Fruit fly (Drosophila melanogaster): ENCODE measurements around the gene scpr-A.

scpr-A gene

DNA sequence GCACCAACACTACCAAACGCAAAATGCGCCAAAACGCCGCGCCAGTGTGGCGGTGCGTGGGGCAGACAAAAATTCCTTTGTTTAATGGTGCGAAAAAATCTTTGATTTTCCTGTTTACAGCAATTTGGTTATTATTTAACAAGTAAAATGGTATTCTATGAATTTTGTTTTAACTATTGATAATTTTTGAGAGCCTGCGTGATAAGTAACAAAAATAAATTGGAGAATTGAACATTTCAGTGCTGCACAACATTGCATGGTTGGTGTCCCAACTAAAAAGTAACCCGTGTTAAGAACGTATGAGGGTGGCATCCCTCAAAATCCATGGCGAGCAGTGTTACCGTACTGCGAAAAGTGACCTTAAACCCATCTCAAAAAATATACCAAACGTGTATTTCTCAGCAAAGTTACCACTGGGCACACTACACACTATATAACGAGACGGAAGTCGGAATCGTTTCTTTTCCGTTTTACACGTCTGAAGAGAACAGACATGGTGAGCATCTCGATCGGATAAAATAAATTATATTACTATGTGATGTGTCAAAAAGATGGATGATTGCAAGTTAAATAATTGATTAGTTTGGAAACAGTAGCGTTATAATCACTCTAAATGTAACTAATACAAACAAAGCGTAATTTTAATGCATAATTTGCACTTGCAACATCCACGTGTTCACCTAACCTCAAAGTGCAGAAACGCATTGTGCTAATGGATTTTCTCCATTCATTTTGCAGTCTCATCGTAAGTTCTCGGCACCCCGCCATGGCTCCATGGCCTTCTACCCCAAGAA lies 19.3 kb upstream of the scpr-A start, which contains the start of the genes CG6693 and RpL3 (continued):
- TF ChIP-seq CG8119 (GFP tag; IDR thresholded peaks at IDR 0.05) (peak; percentile 52; the same call in 2 of the 3 replicates), pdm3 (GFP tag; optimal IDR thresholded peaks at IDR 0.05) (peak; percentile 64), Ets96B (tag; optimal IDR thresholded peaks at IDR 0.05) (peak; percentile 59), Eip93F (GFP tag; optimal IDR thresholded peaks at IDR 0.05) (no peak), net (GFP tag; optimal IDR thresholded peaks at IDR 0.05) (peak; percentile 77), spab (GFP tag; optimal IDR thresholded peaks at IDR 0.05) (no peak), acj6 (GFP tag; optimal IDR thresholded peaks at IDR 0.05) (no peak), CG6808 (GFP tag; optimal IDR thresholded peaks at IDR 0.05) (peak; percentile 67), CG32006 (GFP tag; optimal IDR thresholded peaks at IDR 0.05) (no peak), CG6854 (GFP tag; optimal IDR thresholded peaks at IDR 0.05) (peak; percentile 93), CG9139 (GFP tag; optimal IDR thresholded peaks at IDR 0.05) (peak; percentile 75), Sox102F (GFP tag; optimal IDR thresholded peaks at IDR 0.05) (peak; percentile 87), Hr39 (GFP tag; optimal IDR thresholded peaks at IDR 0.05) (peak; percentile 34), CG11294 (GFP tag; IDR thresholded peaks at IDR 0.05) (no peak), CG6163 (GFP tag; IDR thresholded peaks at IDR 0.05) (peak; percentile 68), CG10669 (GFP tag; optimal IDR thresholded peaks at IDR 0.05) (peak; percentile 61), esn (GFP tag; optimal IDR thresholded peaks at IDR 0.05) (peak; percentile 81), CG3032 (tag; optimal IDR thresholded peaks at IDR 0.05) (peak; percentile 50), CG10631 (GFP tag; optimal IDR thresholded peaks at IDR 0.05) (no peak), CG6276 (GFP tag; optimal IDR thresholded peaks at IDR 0.05) (no peak), Blimp-1 (GFP tag; optimal IDR thresholded peaks at IDR 0.05) (peak; percentile 38), CG11762 (GFP tag; optimal IDR thresholded peaks at IDR 0.05; ENCODE audit: insufficient read depth) (peak; percentile 51), Hr4 (GFP tag; optimal IDR thresholded peaks at IDR 0.05) (no peak), cyc (GFP tag; optimal IDR thresholded peaks at IDR 0.05) (peak; percentile 41), Lpt (GFP tag; optimal IDR thresholded peaks at IDR 0.05) (peak; percentile 11), CG31627 (GFP tag; optimal IDR thresholded peaks at IDR 0.05) (peak; percentile 22), Smox (GFP tag; optimal IDR thresholded peaks at IDR 0.05) (peak; percentile 63), OdsH (GFP tag; optimal IDR thresholded peaks at IDR 0.05) (no peak), CG6792 (GFP tag; optimal IDR thresholded peaks at IDR 0.05) (peak; percentile 43), dsx (GFP tag; optimal IDR thresholded peaks at IDR 0.05; ENCODE audit: poor library complexity, severe bottlenecking) (peak; percentile 75), Sox14 (GFP tag; optimal IDR thresholded peaks at IDR 0.05) (peak; percentile 53), Gug (GFP tag; IDR thresholded peaks at IDR 0.05) (no peak), topi (GFP tag; optimal IDR thresholded peaks at IDR 0.05) (peak; percentile 78), fd85E (GFP tag; optimal IDR thresholded peaks at IDR 0.05) (peak; percentile 53), CG8319 (GFP tag; optimal IDR thresholded peaks at IDR 0.05) (no peak), CG15336 (GFP tag; IDR thresholded peaks at IDR 0.05) (peak; percentile 44; the same call in 1 of the 2 replicates)

DNA sequence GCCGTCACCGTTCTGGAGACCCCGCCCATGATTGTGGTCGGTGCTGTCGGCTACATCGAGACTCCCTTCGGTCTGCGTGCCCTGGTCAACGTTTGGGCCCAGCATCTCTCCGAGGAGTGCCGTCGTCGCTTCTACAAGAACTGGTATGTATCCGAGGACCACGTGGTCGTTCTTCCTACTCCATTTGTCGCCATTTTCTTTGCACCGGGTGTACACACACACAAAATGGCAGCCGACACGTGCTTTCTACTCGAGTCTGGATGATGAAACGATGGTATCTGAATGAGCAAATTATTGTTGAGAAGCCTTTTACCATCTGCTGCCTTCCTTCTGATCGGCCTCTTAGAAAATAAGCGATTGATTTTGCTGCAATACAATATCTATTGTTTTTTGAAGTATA lies 18.4 kb upstream of the scpr-A start:
- TF ChIP-seq CG7368 (GFP tag; optimal IDR thresholded peaks at IDR 0.05) (no peak), CG9139 (GFP tag; optimal IDR thresholded peaks at IDR 0.05) (no peak)

DNA sequence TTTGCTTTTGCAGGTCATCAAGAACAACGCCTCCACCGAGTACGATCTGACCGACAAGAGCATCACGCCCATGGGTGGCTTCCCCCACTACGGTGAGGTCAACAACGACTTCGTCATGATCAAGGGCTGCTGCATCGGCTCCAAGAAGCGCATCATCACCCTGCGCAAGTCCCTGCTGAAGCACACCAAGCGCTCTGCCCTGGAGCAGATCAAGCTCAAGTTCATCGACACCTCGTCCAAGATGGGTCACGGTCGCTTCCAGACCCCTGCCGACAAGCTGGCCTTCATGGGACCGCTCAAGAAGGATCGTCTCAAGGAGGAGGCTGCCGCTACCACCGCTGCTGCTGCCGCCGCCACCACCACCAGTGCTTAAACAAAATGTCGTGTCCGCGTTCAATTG lies 16.5 kb upstream of the scpr-A start:
- TF ChIP-seq vri (GFP tag; optimal IDR thresholded peaks at IDR 0.05) (no peak), CG31627 (GFP tag; optimal IDR thresholded peaks at IDR 0.05) (no peak), Blimp-1 (GFP tag; optimal IDR thresholded peaks at IDR 0.05) (no peak), fkh (GFP tag; optimal IDR thresholded peaks at IDR 0.05) (no peak), spab (GFP tag; optimal IDR thresholded peaks at IDR 0.05) (no peak), Eip78C (GFP tag) (no peak), CG6163 (GFP tag; IDR thresholded peaks at IDR 0.05) (no peak), Gug (GFP tag; IDR thresholded peaks at IDR 0.05) (no peak), acj6 (GFP tag; optimal IDR thresholded peaks at IDR 0.05) (no peak), Hr39 (GFP tag; optimal IDR thresholded peaks at IDR 0.05) (no peak), pdm3 (GFP tag; optimal IDR thresholded peaks at IDR 0.05) (no peak), CG6792 (GFP tag; optimal IDR thresholded peaks at IDR 0.05) (no peak), Met (GFP tag; optimal IDR thresholded peaks at IDR 0.05) (no peak), CG8319 (GFP tag; optimal IDR thresholded peaks at IDR 0.05) (no peak), Smox (GFP tag; optimal IDR thresholded peaks at IDR 0.05) (no peak), salr (GFP tag; optimal IDR thresholded peaks at IDR 0.05) (no peak), Sox102F (GFP tag; optimal IDR thresholded peaks at IDR 0.05) (no peak), CG10669 (GFP tag; optimal IDR thresholded peaks at IDR 0.05) (no peak)

All from whole organism, prepupa.